Worm (Caenorhabditis elegans): ENCODE measurements around the gene sec-3.

Gene sec-3

DNA sequence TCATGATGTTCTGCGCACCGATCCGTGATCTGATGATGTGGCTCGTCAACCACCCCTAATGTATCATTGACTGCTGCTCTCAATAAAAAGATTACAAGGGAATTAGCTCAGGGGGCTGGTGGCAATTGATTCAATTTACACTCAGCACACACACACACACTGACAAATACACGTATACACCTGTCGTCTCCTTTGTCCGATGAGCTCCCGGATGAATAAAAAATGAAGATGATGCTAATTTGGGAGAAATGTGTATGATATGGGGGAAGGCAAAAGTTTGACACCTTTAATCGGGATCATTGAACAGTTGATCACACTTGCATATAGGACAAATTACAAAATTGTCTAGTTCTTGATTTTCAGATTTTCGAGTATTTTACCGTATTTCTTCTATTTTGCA is 32.6 kb downstream of the sec-3 start:
- TF ChIP-seq ztf-4 (tag; optimal IDR thresholded peaks at IDR 0.05) (no peak), lin-15B (tag; optimal IDR thresholded peaks at IDR 0.05) (no peak), nhr-43 (tag; optimal IDR thresholded peaks at IDR 0.05; ENCODE audit: poor library complexity, severe bottlenecking) (no peak), jun-1 (tag; optimal IDR thresholded peaks at IDR 0.05) (no peak)

DNA sequence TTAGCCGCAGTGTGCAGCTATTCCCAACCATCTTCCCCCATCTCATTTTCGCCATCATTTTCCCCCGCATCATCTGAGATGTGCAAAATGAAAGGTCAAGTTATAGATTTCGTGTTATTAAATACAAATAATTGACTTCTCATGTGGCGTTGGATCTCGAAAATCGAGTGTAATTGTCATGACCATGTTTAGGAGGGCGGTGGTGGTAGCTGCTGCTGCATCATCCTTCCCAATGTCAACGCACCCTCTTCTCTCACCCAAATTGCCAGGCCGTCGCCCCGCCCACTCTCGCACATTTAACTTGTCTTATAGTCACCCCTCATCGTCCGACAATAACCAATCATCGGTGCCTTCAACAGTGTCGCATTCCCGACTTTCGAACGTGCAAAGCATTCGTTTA is 36.4 kb downstream of the sec-3 start, which contains the start of gene ceh-30:
ceh-30 (plus strand) TSS at position 301 of the 400 bp plus-strand sequence.
- TF ChIP-seq snpc-4 (tag; optimal IDR thresholded peaks at IDR 0.05) (no peak), lsy-12 (tag; optimal IDR thresholded peaks at IDR 0.05) (no peak), eor-1 (tag; optimal IDR thresholded peaks at IDR 0.05) (no peak), egl-27 (tag; optimal IDR thresholded peaks at IDR 0.05) (no peak), R02D3.7 (tag; optimal IDR thresholded peaks at IDR 0.05) (no peak), elt-3 (tag; optimal IDR thresholded peaks at IDR 0.05) (no peak), fkh-10 (GFP tag; optimal IDR thresholded peaks at IDR 0.05) (no peak), nhr-23 (tag; optimal IDR thresholded peaks at IDR 0.05) (no peak), nhr-28 (tag; optimal IDR thresholded peaks at IDR 0.05) (no peak), ztf-11 (tag; optimal IDR thresholded peaks at IDR 0.05) (no peak), ZK546.5 (tag; optimal IDR thresholded peaks at IDR 0.05) (no peak), nhr-43 (tag; optimal IDR thresholded peaks at IDR 0.05; ENCODE audit: poor library complexity, severe bottlenecking) (no peak)

- no peak for TF ChIP-seq nhr-23 (tag; optimal IDR thresholded peaks at IDR 0.05)
- no peak for TF ChIP-seq elt-3 (tag; optimal IDR thresholded peaks at IDR 0.05)
- no peak for TF ChIP-seq elt-2 (tag; optimal IDR thresholded peaks at IDR 0.05)
- TF ChIP-seq ceh-82 (tag; optimal IDR thresholded peaks at IDR 0.05), result no peak
- TF ChIP-seq elt-1 (tag; optimal IDR thresholded peaks at IDR 0.05), result no peak
Measured at ce11 chrX:3061698-3062097, 38.0 kb downstream of the sec-3 start.

DNA sequence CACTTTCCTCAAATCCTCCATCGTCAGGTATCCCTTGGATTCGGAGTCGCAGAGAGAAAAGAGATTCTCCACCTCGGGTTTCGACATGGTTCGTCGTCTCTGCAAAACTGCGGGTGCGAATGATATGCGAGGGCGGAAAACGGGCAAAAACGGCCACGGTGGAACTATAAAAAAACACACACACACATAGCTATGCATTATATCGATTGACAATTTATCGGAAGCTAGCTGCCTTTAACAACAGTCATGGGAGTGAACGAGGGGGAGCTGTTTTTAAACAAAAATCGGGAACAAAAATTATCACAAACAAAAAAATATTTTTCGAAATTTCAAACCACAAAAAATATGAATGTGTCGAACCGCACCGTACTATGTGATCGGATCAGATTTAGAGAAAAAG is 40.4 kb downstream of the sec-3 start, which contains the start of gene rsef-1:
rsef-1 (minus strand) TSS at position 101 of the 400 bp plus-strand sequence.
- no peak for TF ChIP-seq nhr-12 (tag; optimal IDR thresholded peaks at IDR 0.05)
- no peak for TF ChIP-seq zag-1 (tag; optimal IDR thresholded peaks at IDR 0.05)
- TF ChIP-seq nfya-1 (tag; optimal IDR thresholded peaks at IDR 0.05; ENCODE audit: insufficient read depth), result no peak
- no peak for TF ChIP-seq ceh-16 (tag; optimal IDR thresholded peaks at IDR 0.05)
- TF ChIP-seq elt-2 (tag; optimal IDR thresholded peaks at IDR 0.05), result no peak
- TF ChIP-seq unc-39 (tag; optimal IDR thresholded peaks at IDR 0.05), result no peak
- TF ChIP-seq lin-15B (tag; optimal IDR thresholded peaks at IDR 0.05), result no peak
- no peak for TF ChIP-seq mml-1 (tag; optimal IDR thresholded peaks at IDR 0.05)
- no peak for TF ChIP-seq elt-1 (tag; optimal IDR thresholded peaks at IDR 0.05)
- no peak for TF ChIP-seq unc-62 (GFP tag; optimal IDR thresholded peaks at IDR 0.05)
- TF ChIP-seq nhr-28 (tag; optimal IDR thresholded peaks at IDR 0.05), result no peak
- no peak for TF ChIP-seq nhr-76 (tag; optimal IDR thresholded peaks at IDR 0.05)
- no peak for TF ChIP-seq nhr-237 (tag; optimal IDR thresholded peaks at IDR 0.05)
- no peak for TF ChIP-seq tbx-2 (tag; optimal IDR thresholded peaks at IDR 0.05)
- no peak for TF ChIP-seq pqm-1 (tag; optimal IDR thresholded peaks at IDR 0.05)
- TF ChIP-seq eor-1 (tag; optimal IDR thresholded peaks at IDR 0.05), result no peak
- TF ChIP-seq ztf-11 (tag; optimal IDR thresholded peaks at IDR 0.05), result no peak

DNA sequence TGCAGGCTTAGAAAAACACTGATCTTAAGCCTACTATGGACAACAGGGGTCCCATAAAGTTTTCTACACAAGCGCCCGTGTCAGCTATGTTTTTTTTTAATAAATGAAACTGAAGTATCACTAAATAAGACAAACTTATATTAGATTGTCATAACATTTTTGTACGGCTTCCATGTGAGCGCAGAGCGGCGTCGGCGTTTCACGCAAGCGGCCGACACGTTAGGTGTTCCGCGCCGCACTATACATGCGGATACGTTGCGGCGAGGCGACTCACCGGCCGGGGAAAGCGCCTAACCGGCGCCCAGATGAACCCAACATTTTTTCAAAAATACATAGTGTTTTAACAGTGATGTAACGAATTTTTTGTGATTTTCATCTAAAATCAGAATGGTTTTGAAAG is 42.0 kb downstream of the sec-3 start:
- TF ChIP-seq sea-2 (GFP tag; optimal IDR thresholded peaks at IDR 0.05) (no peak), ama-1 (optimal IDR thresholded peaks at IDR 0.05) (no peak), R02D3.7 (tag; optimal IDR thresholded peaks at IDR 0.05) (no peak), unc-62 (GFP tag; optimal IDR thresholded peaks at IDR 0.05) (no peak), elt-2 (tag; optimal IDR thresholded peaks at IDR 0.05) (no peak), nhr-11 (tag; optimal IDR thresholded peaks at IDR 0.05) (no peak), snpc-4 (tag; optimal IDR thresholded peaks at IDR 0.05) (no peak), zag-1 (tag; optimal IDR thresholded peaks at IDR 0.05) (no peak), lin-15B (tag; optimal IDR thresholded peaks at IDR 0.05) (no peak), ceh-82 (tag; optimal IDR thresholded peaks at IDR 0.05) (no peak), nhr-25 (tag; optimal IDR thresholded peaks at IDR 0.05) (no peak), egl-27 (tag; optimal IDR thresholded peaks at IDR 0.05) (no peak), nhr-12 (tag; optimal IDR thresholded peaks at IDR 0.05) (no peak), eor-1 (tag; optimal IDR thresholded peaks at IDR 0.05) (no peak), fos-1 (tag; optimal IDR thresholded peaks at IDR 0.05) (no peak)

All from whole organism, L3 larva.